Fruit fly (Drosophila melanogaster) whole organism, prepupa: ENCODE data around the gene dan.

ENCODE experiments used
- Blimp-1 ChIP-seq: fragments of 200-800 bp; sonication (Bioruptor generic); optimal IDR thresholded peaks from 3 replicates; lab custom pipeline; 2017; ENCODE audit warnings: missing biosample characterization, missing genetic modification characterization, mild to moderate bottlenecking, moderate library complexity, missing genetic modification reagents
- CG6276 ChIP-seq: fragments of 200-800 bp; sonication (Bioruptor generic); optimal IDR thresholded peaks from 2 replicates; lab custom pipeline; 2017; ENCODE audit warnings: missing biosample characterization, mild to moderate bottlenecking, missing genetic modification characterization
- Ets21C ChIP-seq: fragments of 200-800 bp; sonication (Bioruptor generic); optimal IDR thresholded peaks from 3 replicates; lab custom pipeline; 2016; ENCODE audit warnings: missing biosample characterization, missing genetic modification characterization
- Gug ChIP-seq: fragments of 200-800 bp; sonication (Bioruptor generic); IDR thresholded peaks from 2 replicates; pipeline ENCODE4 v1.3.6; 2022; ENCODE audit warnings: missing biosample characterization, missing genetic modification characterization
- Hr39 ChIP-seq: fragments of 200-800 bp; sonication (Bioruptor generic); optimal IDR thresholded peaks from 2 replicates; lab custom pipeline; 2016; ENCODE audit warnings: missing biosample characterization, missing genetic modification characterization
- Hr4 ChIP-seq: fragments of 200-800 bp; sonication (Bioruptor generic); optimal IDR thresholded peaks from 3 replicates; lab custom pipeline; 2016; ENCODE audit warnings: missing biosample characterization, missing genetic modification characterization
- OdsH ChIP-seq: fragments of 200-800 bp; sonication (Bioruptor generic); optimal IDR thresholded peaks from 3 replicates; lab custom pipeline; 2016; ENCODE audit warnings: missing biosample characterization, missing genetic modification characterization
- Sox102F ChIP-seq: fragments of 200-800 bp; sonication (Bioruptor generic); optimal IDR thresholded peaks from 2 replicates; lab custom pipeline; 2016; ENCODE audit warnings: missing biosample characterization, mild to moderate bottlenecking, missing genetic modification characterization
- acj6 ChIP-seq: fragments of 200-800 bp; sonication (Bioruptor generic); optimal IDR thresholded peaks from 3 replicates; lab custom pipeline; 2016; ENCODE audit warnings: missing biosample characterization, missing genetic modification characterization
- esn ChIP-seq: fragments of 200-800 bp; sonication (Bioruptor generic); optimal IDR thresholded peaks from 2 replicates; lab custom pipeline; 2016; ENCODE audit warnings: missing biosample characterization, mild to moderate bottlenecking, missing genetic modification characterization, moderate library complexity
- fkh ChIP-seq: fragments of 200-800 bp; sonication (Bioruptor generic); optimal IDR thresholded peaks from 3 replicates; lab custom pipeline; 2017; ENCODE audit warnings: missing biosample characterization, mild to moderate bottlenecking, missing genetic modification characterization, moderate library complexity
- pdm3 ChIP-seq: fragments of 200-800 bp; sonication (Bioruptor generic); optimal IDR thresholded peaks from 3 replicates; lab custom pipeline; 2016; ENCODE audit warnings: missing biosample characterization, missing genetic modification characterization
- spab ChIP-seq: fragments of 200-800 bp; sonication (Bioruptor generic); optimal IDR thresholded peaks from 2 replicates; lab custom pipeline; 2017; ENCODE audit warnings: missing biosample characterization, mild to moderate bottlenecking, missing genetic modification characterization, missing genetic modification reagents
- ss ChIP-seq, 2 experiments: fragments of 200-800 bp; sonication (Bioruptor generic); optimal IDR thresholded peaks; 2 replicates in 1 of 2; 3 replicates in 1 of 2; lab custom pipeline; 2017 to 2018; ENCODE audit warnings: mild to moderate bottlenecking in 2 of 2, missing biosample characterization in 2 of 2, missing genetic modification characterization in 2 of 2, moderate library complexity in 1 of 2
- vri ChIP-seq: fragments of 200-800 bp; sonication (Bioruptor generic); optimal IDR thresholded peaks from 3 replicates; lab custom pipeline; 2016; ENCODE audit warnings: missing biosample characterization, mild to moderate bottlenecking, missing genetic modification characterization

dan gene

dm6 chr3R:25239880-25240279 lies 55.7 kb downstream of the dan start, which contains the start of gene to:
Gene to (plus strand): TSS chr3R:25240180.
- TF ChIP-seq Hr39 (GFP tag; lab: Kevin White, UChicago), result no peak
- TF ChIP-seq acj6, result no peak
- no peak for TF ChIP-seq Blimp-1 (GFP tag; lab: Kevin White, UChicago)
- no peak for TF ChIP-seq vri (GFP tag; lab: Kevin White, UChicago)
- TF ChIP-seq, all 60 proteins: peak for 0

dm6 chr3R:25241507-25242070 lies 57.4 kb downstream of the dan start, which contains the start of gene CG11854:
Gene CG11854 (plus strand): TSS chr3R:25242020.
- TF ChIP-seq Ets21C (no peak), OdsH (GFP tag; lab: Kevin White, UChicago) (no peak), Sox102F (GFP tag; lab: Kevin White, UChicago) (no peak), fkh (no peak), CG6276 (GFP tag; lab: Kevin White, UChicago) (no peak), Gug (GFP tag; lab: Robert Waterston, UW) (no peak), Hr4 (GFP tag; lab: Kevin White, UChicago) (no peak), esn (GFP tag; lab: Kevin White, UChicago) (no peak), ss (GFP tag; optimal IDR thresholded peaks at IDR 0.05; lab: Kevin White, UChicago) (no peak), spab (no peak), pdm3 (GFP tag; lab: Kevin White, UChicago) (no peak)
